Fruit fly (Drosophila melanogaster) whole organism, embryonic: Measurements from ENCODE around the gene CG31207.

Experiments
- Blimp-1 ChIP-seq: fragments of 200-800 bp; sonication (Bioruptor generic); optimal IDR thresholded peaks from 3 replicates; lab custom pipeline; 2018; ENCODE audit warnings: missing biosample characterization, missing genetic modification characterization, mild to moderate bottlenecking, moderate library complexity, missing genetic modification reagents
- C15 ChIP-seq: fragments of 200-800 bp; sonication (Bioruptor generic); IDR thresholded peaks from 3 replicates; pipeline ENCODE4 v1.3.6; 2022; ENCODE audit warnings: missing biosample characterization, missing genetic modification characterization
- CG10431 ChIP-seq: fragments of 200-800 bp; sonication (Bioruptor generic); optimal IDR thresholded peaks from 3 replicates; lab custom pipeline; 2018; ENCODE audit warnings: missing biosample characterization, mild to moderate bottlenecking, missing genetic modification characterization
- CG11504 ChIP-seq: fragments of 200-800 bp; sonication (Bioruptor generic); optimal IDR thresholded peaks from 3 replicates; lab custom pipeline; 2019; ENCODE audit warnings: missing biosample characterization, mild to moderate bottlenecking, missing genetic modification characterization, moderate library complexity
- CG12299 ChIP-seq: fragments of 200-800 bp; sonication (Bioruptor generic); optimal IDR thresholded peaks from 2 replicates; lab custom pipeline; 2018; ENCODE audit warnings: missing biosample characterization, mild to moderate bottlenecking, missing genetic modification characterization
- CG14667 ChIP-seq: fragments of 200-800 bp; sonication (Bioruptor generic); IDR thresholded peaks from 2 replicates; pipeline ENCODE4 v1.3.6; 2022; ENCODE audit warnings: missing biosample characterization, missing genetic modification characterization
- CG15073 ChIP-seq: fragments of 200-800 bp; sonication (Bioruptor generic); optimal IDR thresholded peaks from 2 replicates; lab custom pipeline; 2016; ENCODE audit warnings: missing biosample characterization, missing genetic modification characterization
- CG15269 ChIP-seq: fragments of 200-800 bp; sonication (Bioruptor generic); optimal IDR thresholded peaks from 2 replicates; lab custom pipeline; 2018; ENCODE audit warnings: missing biosample characterization, mild to moderate bottlenecking, missing genetic modification characterization, moderate library complexity
- CG15514 ChIP-seq: fragments of 200-800 bp; sonication (Bioruptor generic); optimal IDR thresholded peaks from 3 replicates; lab custom pipeline; 2017; ENCODE audit warnings: missing biosample characterization, missing genetic modification characterization, mild to moderate bottlenecking, moderate library complexity, missing genetic modification reagents
- CG15696 ChIP-seq: fragments of 200-800 bp; sonication (Bioruptor generic); optimal IDR thresholded peaks from 2 replicates; lab custom pipeline; 2019; ENCODE audit warnings: missing biosample characterization, mild to moderate bottlenecking, missing genetic modification characterization, moderate library complexity
- CG16813 ChIP-seq: fragments of 200-800 bp; sonication (Bioruptor generic); IDR thresholded peaks from 3 replicates; pipeline ENCODE4 v1.3.6; 2022; ENCODE audit warnings: missing biosample characterization, missing genetic modification characterization; ENCODE audit not compliant: partially characterized antibody
- CG17186 ChIP-seq: fragments of 200-800 bp; sonication (Bioruptor generic); optimal IDR thresholded peaks from 3 replicates; lab custom pipeline; 2017; ENCODE audit warnings: missing biosample characterization, missing genetic modification reagents, missing genetic modification characterization
- CG17359 ChIP-seq: fragments of 200-800 bp; sonication (Bioruptor generic); optimal IDR thresholded peaks from 3 replicates; lab custom pipeline; 2018; ENCODE audit warnings: missing biosample characterization, mild to moderate bottlenecking, missing genetic modification characterization, moderate library complexity
- CG17361 ChIP-seq: fragments of 200-800 bp; sonication (Bioruptor generic); IDR thresholded peaks from 3 replicates; pipeline ENCODE4 v1.3.6; 2022; ENCODE audit warnings: missing biosample characterization, missing genetic modification characterization
- CG17829 ChIP-seq: fragments of 200-800 bp; optimal IDR thresholded peaks from 2 replicates; lab custom pipeline; 2019; ENCODE audit warnings: missing biosample characterization, mild to moderate bottlenecking, missing genetic modification characterization, moderate library complexity
- CG17912 ChIP-seq: fragments of 200-800 bp; sonication (Bioruptor generic); optimal IDR thresholded peaks from 2 replicates; lab custom pipeline; 2018; ENCODE audit warnings: missing biosample characterization, mild to moderate bottlenecking, missing genetic modification characterization
- CG2712 ChIP-seq: fragments of 200-800 bp; optimal IDR thresholded peaks from 3 replicates; lab custom pipeline; 2019; ENCODE audit warnings: missing biosample characterization, mild to moderate bottlenecking, missing genetic modification characterization, moderate library complexity
- CG30020 ChIP-seq: fragments of 200-800 bp; optimal IDR thresholded peaks from 2 replicates; lab custom pipeline; 2019; ENCODE audit warnings: missing biosample characterization, mild to moderate bottlenecking, missing genetic modification characterization, moderate library complexity
- CG3163 ChIP-seq: fragments of 200-800 bp; sonication (Bioruptor generic); optimal IDR thresholded peaks from 3 replicates; lab custom pipeline; 2016; ENCODE audit warnings: missing biosample characterization, missing genetic modification characterization
- CG43689 ChIP-seq: fragments of 200-800 bp; sonication (Bioruptor generic); IDR thresholded peaks from 2 replicates; pipeline ENCODE4 v1.3.6; 2022; ENCODE audit warnings: missing biosample characterization, missing genetic modification characterization
- CG6272 ChIP-seq: fragments of 200-800 bp; sonication (Bioruptor generic); IDR thresholded peaks from 2 replicates; pipeline ENCODE4 v1.3.6; 2022; ENCODE audit warnings: missing biosample characterization, missing genetic modification characterization
- CG7839 ChIP-seq: fragments of 200-800 bp; sonication (Bioruptor generic); optimal IDR thresholded peaks from 3 replicates; lab custom pipeline; 2018; ENCODE audit warnings: missing biosample characterization, mild to moderate bottlenecking, missing genetic modification characterization, moderate library complexity
- CTCF ChIP-seq: fragments of 200-800 bp; sonication (Bioruptor generic); optimal IDR thresholded peaks from 2 replicates; lab custom pipeline; 2017; ENCODE audit warnings: missing biosample characterization, mild to moderate bottlenecking, missing genetic modification characterization, moderate library complexity
- CoRest ChIP-seq: fragments of 200-800 bp; sonication (Bioruptor generic); optimal IDR thresholded peaks from 3 replicates; lab custom pipeline; 2018; ENCODE audit warnings: missing biosample characterization, mild to moderate bottlenecking, missing genetic modification characterization, moderate library complexity
- Dbx ChIP-seq: fragments of 200-800 bp; sonication (Bioruptor generic); IDR thresholded peaks from 3 replicates; pipeline ENCODE4 v1.3.6; 2022; ENCODE audit warnings: missing biosample characterization, missing genetic modification characterization
- Doc2 ChIP-seq: fragments of 200-800 bp; sonication (Bioruptor generic); IDR thresholded peaks from 2 replicates; pipeline ENCODE4 v1.3.6; 2022; ENCODE audit warnings: missing biosample characterization, missing genetic modification characterization
- Elba2 ChIP-seq: fragments of 200-800 bp; sonication (Bioruptor generic); optimal IDR thresholded peaks from 3 replicates; lab custom pipeline; 2016; ENCODE audit warnings: missing biosample characterization, missing genetic modification characterization
- Fer1 ChIP-seq: fragments of 200-800 bp; sonication (Bioruptor generic); optimal IDR thresholded peaks from 2 replicates; lab custom pipeline; 2017; ENCODE audit warnings: missing biosample characterization, mild to moderate bottlenecking, missing genetic modification characterization
- Hand ChIP-seq: fragments of 200-800 bp; sonication (Bioruptor generic); optimal IDR thresholded peaks from 2 replicates; lab custom pipeline; 2017; ENCODE audit warnings: mild to moderate bottlenecking, missing biosample characterization, missing genetic modification reagents, missing genetic modification characterization
- Hey ChIP-seq: fragments of 200-800 bp; sonication (Bioruptor generic); optimal IDR thresholded peaks from 3 replicates; lab custom pipeline; 2018; ENCODE audit warnings: missing biosample characterization, mild to moderate bottlenecking, missing genetic modification characterization
- Meics ChIP-seq: fragments of 200-800 bp; sonication (Bioruptor generic); optimal IDR thresholded peaks from 2 replicates; lab custom pipeline; 2017; ENCODE audit warnings: missing biosample characterization, mild to moderate bottlenecking, missing genetic modification characterization
- NFAT ChIP-seq: fragments of 200-800 bp; sonication (Bioruptor generic); IDR thresholded peaks from 2 replicates; pipeline ENCODE4 v1.3.6; 2022; ENCODE audit warnings: missing biosample characterization, missing genetic modification characterization
- Nf-YA ChIP-seq: fragments of 200-800 bp; sonication (Bioruptor generic); IDR thresholded peaks from 2 replicates; pipeline ENCODE4 v1.3.6; 2022; ENCODE audit warnings: missing biosample characterization, missing genetic modification characterization
- NfI ChIP-seq: fragments of 200-800 bp; sonication (Bioruptor generic); optimal IDR thresholded peaks from 3 replicates; lab custom pipeline; 2018; ENCODE audit warnings: missing biosample characterization, mild to moderate bottlenecking, missing genetic modification characterization, moderate library complexity
- Sin3A ChIP-seq: fragments of >200 bp; optimal IDR thresholded peaks from 2 replicates; lab custom pipeline; 2018
- ash1 ChIP-seq: fragments of 200-800 bp; sonication (Bioruptor generic); optimal IDR thresholded peaks from 2 replicates; lab custom pipeline; 2018; ENCODE audit warnings: missing biosample characterization, mild to moderate bottlenecking, missing genetic modification characterization
- bigmax ChIP-seq: fragments of 200-800 bp; sonication (Bioruptor generic); optimal IDR thresholded peaks from 2 replicates; lab custom pipeline; 2018; ENCODE audit warnings: missing biosample characterization, mild to moderate bottlenecking, missing genetic modification characterization
- croc ChIP-seq: fragments of 200-800 bp; sonication (Bioruptor generic); conservative IDR thresholded peaks from 3 replicates; pipeline ENCODE4 v1.3.6; 2022; ENCODE audit warnings: missing biosample characterization, missing genetic modification characterization
- cwo ChIP-seq: fragments of 200-800 bp; sonication (Bioruptor generic); optimal IDR thresholded peaks from 3 replicates; lab custom pipeline; 2017; ENCODE audit warnings: missing biosample characterization, missing genetic modification characterization, mild to moderate bottlenecking, moderate library complexity, missing genetic modification reagents
- gcm ChIP-seq: fragments of 200-800 bp; sonication (Bioruptor generic); optimal IDR thresholded peaks from 2 replicates; lab custom pipeline; 2019; ENCODE audit warnings: missing biosample characterization, mild to moderate bottlenecking, missing genetic modification characterization, moderate library complexity
- ham ChIP-seq: fragments of 200-800 bp; sonication (Bioruptor generic); IDR thresholded peaks from 2 replicates; pipeline ENCODE4 v1.3.6; 2022; ENCODE audit warnings: missing biosample characterization, missing genetic modification characterization
- hth ChIP-seq: fragments of >200 bp; optimal IDR thresholded peaks from 2 replicates; lab custom pipeline; 2017; ENCODE audit warnings: inconsistent platforms
- pfk ChIP-seq: fragments of 200-800 bp; sonication (Bioruptor generic); optimal IDR thresholded peaks from 2 replicates; lab custom pipeline; 2018; ENCODE audit warnings: missing biosample characterization, mild to moderate bottlenecking, missing genetic modification characterization, moderate library complexity
- run ChIP-seq: fragments of 200-800 bp; sonication (Bioruptor generic); optimal IDR thresholded peaks from 3 replicates; lab custom pipeline; 2018; ENCODE audit warnings: missing biosample characterization, mild to moderate bottlenecking, missing genetic modification characterization
- sc ChIP-seq, 3 experiments: fragments of >200 bp in 2 of 3; fragments of 200-800 bp in 1 of 3; sonication (Bioruptor generic) in 1 of 3; optimal IDR thresholded peaks; 2 replicates in 2 of 3; 3 replicates in 1 of 3; lab custom pipeline; 2017; ENCODE audit warnings: mild to moderate bottlenecking in 1 of 3, missing biosample characterization in 1 of 3, missing genetic modification characterization in 1 of 3, missing genetic modification reagents in 1 of 3
- sens-2 ChIP-seq: fragments of 200-800 bp; sonication (Bioruptor generic); IDR thresholded peaks from 2 replicates; pipeline ENCODE4 v1.3.6; 2022; ENCODE audit warnings: missing biosample characterization, missing genetic modification characterization
- shn ChIP-seq: fragments of 200-800 bp; sonication (Bioruptor generic); optimal IDR thresholded peaks from 3 replicates; lab custom pipeline; 2016; ENCODE audit warnings: missing biosample characterization, missing genetic modification characterization
- sima ChIP-seq: fragments of 200-800 bp; sonication (Bioruptor generic); optimal IDR thresholded peaks from 2 replicates; lab custom pipeline; 2016; ENCODE audit warnings: missing biosample characterization, missing genetic modification characterization
- so ChIP-seq: fragments of 200-800 bp; sonication (Bioruptor generic); IDR thresholded peaks from 3 replicates; pipeline ENCODE4 v1.3.6; 2022; ENCODE audit warnings: missing biosample characterization, missing genetic modification characterization
- tgo ChIP-seq: fragments of 200-800 bp; sonication (Bioruptor generic); IDR thresholded peaks from 3 replicates; pipeline ENCODE4 v1.3.6; 2022; ENCODE audit warnings: missing biosample characterization, missing genetic modification characterization

Gene CG31207

dm6 chr3R:21065010-21065695, 18.3 kb upstream of the CG31207 start, which contains the start of gene AnxB9 (continued):
- TF ChIP-seq Hand (GFP tag; lab: Kevin White, UChicago), result peak; percentile 75
- no peak for TF ChIP-seq CoRest (tag; lab: Kevin White, UChicago)
- peak; percentile 17 for TF ChIP-seq pfk (GFP tag; lab: Kevin White, UChicago)
- TF ChIP-seq CG7839 (tag; lab: Kevin White, UChicago), result peak; percentile 15
- no peak for TF ChIP-seq sima
- TF ChIP-seq CG15073 (GFP tag; lab: Kevin White, UChicago), result no peak
- no peak for TF ChIP-seq Doc2 (GFP tag; lab: Robert Waterston, UW)
- TF ChIP-seq CG15696 (tag; lab: Kevin White, UChicago), result no peak
- TF ChIP-seq CG43689 (GFP tag; lab: Robert Waterston, UW), result no peak
- no peak for TF ChIP-seq Nf-YA
- no peak for TF ChIP-seq hth (lab: Kevin White, UChicago)
- peak; percentile 43 for TF ChIP-seq bigmax (GFP tag; lab: Kevin White, UChicago)
- 0 out of 2 replicates have a peak, but pooled peaks have one; percentile 50 for TF ChIP-seq sens-2 (GFP tag; lab: Robert Waterston, UW)
- no peak for TF ChIP-seq gcm (GFP tag; lab: Kevin White, UChicago)
- TF ChIP-seq Fer1 (GFP tag; lab: Kevin White, UChicago), result peak; percentile 57
- TF ChIP-seq CG30020 (tag; lab: Kevin White, UChicago), result no peak
- no peak; the same call in 2 of the 3 replicates for TF ChIP-seq CG16813
- TF ChIP-seq CG17359, result peak; percentile 40
- TF ChIP-seq sc (optimal IDR thresholded peaks at IDR 0.05; lab: Kevin White, UChicago), result no peak
- no peak for TF ChIP-seq sc (GFP tag; optimal IDR thresholded peaks at IDR 0.05; lab: Kevin White, UChicago)
- TF ChIP-seq Elba2, result no peak
- TF ChIP-seq NfI (GFP tag; lab: Kevin White, UChicago), result peak; percentile 10
- peak; percentile 14 for TF ChIP-seq cwo (GFP tag; lab: Kevin White, UChicago)
- TF ChIP-seq ham (GFP tag; lab: Robert Waterston, UW), result no peak
- peak; percentile 4 for TF ChIP-seq CG11504
- no peak for TF ChIP-seq CG17186 (GFP tag; lab: Kevin White, UChicago)
- peak; percentile 72 for TF ChIP-seq CG15514
- no peak for TF ChIP-seq CG17829 (tag; lab: Kevin White, UChicago)
- TF ChIP-seq C15 (GFP tag; lab: Robert Waterston, UW), result no peak
- TF ChIP-seq ash1 (GFP tag; lab: Kevin White, UChicago), result no peak
- no peak for TF ChIP-seq CG6272 (GFP tag; lab: Robert Waterston, UW)
- TF ChIP-seq CTCF (GFP tag; lab: Kevin White, UChicago), result no peak
- peak; percentile 19 for TF ChIP-seq shn (GFP tag; lab: Kevin White, UChicago)
- peak; percentile 47 for TF ChIP-seq run (tag; lab: Kevin White, UChicago)
- no peak for TF ChIP-seq CG14667 (GFP tag; lab: Robert Waterston, UW)
- TF ChIP-seq CG17912 (GFP tag; lab: Kevin White, UChicago), result peak; percentile 42
- no peak for TF ChIP-seq CG17361 (GFP tag; lab: Robert Waterston, UW)
- 0 out of 3 replicates have a peak, but pooled peaks have one; percentile 9 for TF ChIP-seq so
- no peak for TF ChIP-seq Sin3A (lab: Kevin White, UChicago)
- TF ChIP-seq NFAT (GFP tag; lab: Robert Waterston, UW), result peak; percentile 56; the same call in 1 of the 2 replicates
- TF ChIP-seq CG12299, result peak; percentile 32
- peak; percentile 18 for TF ChIP-seq Blimp-1 (GFP tag; lab: Kevin White, UChicago)
- TF ChIP-seq Meics (GFP tag; lab: Kevin White, UChicago), result peak; percentile 48
- TF ChIP-seq CG2712 (tag; lab: Kevin White, UChicago), result peak; percentile 23
- TF ChIP-seq CG10431 (GFP tag; lab: Kevin White, UChicago), result no peak
- no peak for TF ChIP-seq Hey (tag; lab: Kevin White, UChicago)
- peak; percentile 56; the same call in 2 of the 3 replicates for TF ChIP-seq Dbx (GFP tag; lab: Robert Waterston, UW)
- TF ChIP-seq tgo (GFP tag; lab: Robert Waterston, UW), result no peak; the same call in 2 of the 3 replicates
- TF ChIP-seq croc, result no peak
- peak; percentile 51 for TF ChIP-seq CG15269 (tag; lab: Kevin White, UChicago)
- TF ChIP-seq CG3163 (GFP tag; lab: Kevin White, UChicago), result peak; percentile 43
